Worm (Caenorhabditis elegans) whole organism, L2 larva: ENCODE measurements around the gene tomm-22.
A peak's percentile ranks its signal among the peaks of the same experiment; 100 is the strongest.

Source experiments
- C34F6.9 ChIP-seq: fragments of 150-350 bp; optimal IDR thresholded peaks from 2 replicates; lab custom pipeline; 2014; ENCODE audit warnings: missing biosample characterization, missing genetic modification characterization
- F13H6.1 ChIP-seq: sonication (generic microtip); optimal IDR thresholded peaks from 2 replicates; lab custom pipeline; 2016; ENCODE audit warnings: missing genetic modification characterization, missing compliant biosample characterization
- R02D3.7 ChIP-seq: fragments of 150-350 bp; optimal IDR thresholded peaks from 2 replicates; lab custom pipeline; 2014; ENCODE audit warnings: missing biosample characterization, missing genetic modification characterization
- Y55F3AM.14 ChIP-seq: fragments of 200-800 bp; sonication (Bioruptor generic); optimal IDR thresholded peaks from 2 replicates; lab custom pipeline; 2018; ENCODE audit warnings: mild to moderate bottlenecking, missing genetic modification characterization, missing compliant biosample characterization
- alr-1 ChIP-seq: fragments of 150-350 bp; optimal IDR thresholded peaks from 2 replicates; lab custom pipeline; 2014; ENCODE audit warnings: missing biosample characterization, missing genetic modification characterization
- blmp-1 ChIP-seq: sonication (generic microtip); optimal IDR thresholded peaks from 2 replicates; lab custom pipeline; 2017; ENCODE audit warnings: missing genetic modification characterization, mild to moderate bottlenecking, missing compliant biosample characterization, antibody characterized with exemption, moderate library complexity; ENCODE audit not compliant: insufficient read depth
- ceh-16 ChIP-seq: fragments of 150-350 bp; optimal IDR thresholded peaks from 2 replicates; lab custom pipeline; 2014; ENCODE audit warnings: missing biosample characterization, missing genetic modification characterization
- ceh-82 ChIP-seq: fragments of 150-350 bp; optimal IDR thresholded peaks from 2 replicates; lab custom pipeline; 2014; ENCODE audit warnings: missing biosample characterization, missing genetic modification characterization
- crh-2 ChIP-seq: sonication (generic microtip); optimal IDR thresholded peaks from 2 replicates; lab custom pipeline; 2017; ENCODE audit warnings: missing biosample characterization, missing genetic modification characterization
- dmd-4 ChIP-seq: sonication (generic microtip); optimal IDR thresholded peaks from 2 replicates; lab custom pipeline; 2017; ENCODE audit warnings: missing biosample characterization, missing genetic modification characterization
- elt-1 ChIP-seq: fragments of 150-350 bp; optimal IDR thresholded peaks from 2 replicates; lab custom pipeline; 2014; ENCODE audit warnings: missing biosample characterization, missing genetic modification characterization
- elt-3 ChIP-seq: sonication (generic microtip); optimal IDR thresholded peaks from 2 replicates; lab custom pipeline; 2017; ENCODE audit warnings: missing biosample characterization, missing genetic modification characterization
- fos-1 ChIP-seq: fragments of 150-350 bp; optimal IDR thresholded peaks from 2 replicates; lab custom pipeline; 2014; ENCODE audit warnings: missing biosample characterization, missing genetic modification characterization
- gmeb-1 ChIP-seq: fragments of 150-350 bp; optimal IDR thresholded peaks from 2 replicates; lab custom pipeline; 2014; ENCODE audit warnings: missing biosample characterization, missing genetic modification characterization
- lin-11 ChIP-seq: fragments of 150-350 bp; sonication (generic microtip); optimal IDR thresholded peaks from 2 replicates; lab custom pipeline; 2014; ENCODE audit warnings: missing biosample characterization, missing genetic modification characterization, inconsistent platforms, mixed read lengths
- lin-13 ChIP-seq: fragments of 150-350 bp; optimal IDR thresholded peaks from 2 replicates; lab custom pipeline; 2014; ENCODE audit warnings: missing biosample characterization, missing genetic modification reagents, missing genetic modification characterization
- lin-39 ChIP-seq: fragments of 150-350 bp; optimal IDR thresholded peaks from 2 replicates; lab custom pipeline; 2014; ENCODE audit warnings: missing biosample characterization, missing genetic modification reagents, missing genetic modification characterization
- lsy-2 ChIP-seq, 2 experiments: fragments of 150-350 bp in 1 of 2; sonication (generic microtip) in 1 of 2; optimal IDR thresholded peaks; 2 replicates each; lab custom pipeline; 2014 to 2017; ENCODE audit warnings: missing biosample characterization in 2 of 2, missing genetic modification characterization in 2 of 2
- mab-5 ChIP-seq: fragments of 150-350 bp; optimal IDR thresholded peaks from 2 replicates; lab custom pipeline; 2014; ENCODE audit warnings: missing biosample characterization, missing genetic modification characterization
- mbf-1 ChIP-seq: sonication (generic microtip); optimal IDR thresholded peaks from 2 replicates; lab custom pipeline; 2017; ENCODE audit warnings: missing biosample characterization, missing genetic modification characterization
- nhr-11 ChIP-seq: fragments of 150-350 bp; optimal IDR thresholded peaks from 2 replicates; lab custom pipeline; 2014; ENCODE audit warnings: missing biosample characterization, missing genetic modification characterization
- nhr-12 ChIP-seq: fragments of 150-350 bp; optimal IDR thresholded peaks from 2 replicates; lab custom pipeline; 2014; ENCODE audit warnings: missing biosample characterization, missing genetic modification characterization
- nhr-129 ChIP-seq: fragments of 150-350 bp; optimal IDR thresholded peaks from 2 replicates; lab custom pipeline; 2014; ENCODE audit warnings: missing biosample characterization, missing genetic modification characterization
- nhr-25 ChIP-seq: fragments of 150-350 bp; sonication (generic microtip); optimal IDR thresholded peaks from 3 replicates; lab custom pipeline; 2014; ENCODE audit warnings: missing biosample characterization, missing genetic modification characterization
- nhr-6 ChIP-seq: fragments of 150-350 bp; optimal IDR thresholded peaks from 2 replicates; lab custom pipeline; 2014; ENCODE audit warnings: missing biosample characterization, missing genetic modification characterization
- nhr-77 ChIP-seq: fragments of 150-350 bp; optimal IDR thresholded peaks from 2 replicates; lab custom pipeline; 2014; ENCODE audit warnings: missing biosample characterization, missing genetic modification characterization
- peb-1 ChIP-seq: fragments of 150-350 bp; optimal IDR thresholded peaks from 2 replicates; lab custom pipeline; 2014; ENCODE audit warnings: missing biosample characterization, missing genetic modification characterization
- skn-1 ChIP-seq: sonication (generic microtip); optimal IDR thresholded peaks from 2 replicates; lab custom pipeline; 2017; ENCODE audit warnings: missing biosample characterization, missing genetic modification characterization
- sma-3 ChIP-seq: sonication (generic microtip); optimal IDR thresholded peaks from 2 replicates; lab custom pipeline; 2016; ENCODE audit warnings: missing genetic modification reagents, missing genetic modification characterization, missing compliant biosample characterization
- unc-39 ChIP-seq: fragments of 150-350 bp; optimal IDR thresholded peaks from 2 replicates; lab custom pipeline; 2014; ENCODE audit warnings: missing biosample characterization, missing genetic modification characterization
- unc-55 ChIP-seq: fragments of 150-350 bp; sonication (generic microtip); optimal IDR thresholded peaks from 3 replicates; lab custom pipeline; 2014; ENCODE audit warnings: missing biosample characterization, missing genetic modification reagents, missing genetic modification characterization
- unc-62 ChIP-seq: fragments of 150-350 bp; optimal IDR thresholded peaks from 2 replicates; lab custom pipeline; 2014; ENCODE audit warnings: missing biosample characterization, missing genetic modification reagents, missing genetic modification characterization
- zag-1 ChIP-seq: fragments of 150-350 bp; optimal IDR thresholded peaks from 2 replicates; lab custom pipeline; 2014; ENCODE audit warnings: missing biosample characterization, missing genetic modification characterization
- ztf-1 ChIP-seq: fragments of 200-800 bp; sonication (Bioruptor generic); conservative IDR thresholded peaks from 2 replicates; pipeline ENCODE4 v1.3.6; 2022; ENCODE audit warnings: missing genetic modification characterization, missing compliant biosample characterization
- ztf-11 ChIP-seq: sonication (generic microtip); optimal IDR thresholded peaks from 2 replicates; lab custom pipeline; 2017; ENCODE audit warnings: missing biosample characterization, missing genetic modification characterization

Gene tomm-22

ce11 chrII:475890-476420 is 5.7 kb upstream of the tomm-22 start, which contains the start of gene nsun-1:
nsun-1 (minus strand) TSS chrII:475940.
- TF ChIP-seq elt-3 (tag; lab: Kevin White, UChicago) (no peak), F13H6.1 (tag; lab: Kevin White, UChicago) (peak; percentile 35), lsy-2 (tag; optimal IDR thresholded peaks at IDR 0.05; lab: Kevin White, UChicago) (peak in 1 of 2 experiments; percentile 55), blmp-1 (no peak), mbf-1 (tag; lab: Kevin White, UChicago) (no peak), nhr-129 (tag; lab: Kevin White, UChicago) (peak; percentile 46), crh-2 (tag; lab: Kevin White, UChicago) (no peak), ztf-1 (no peak), unc-62 (GFP tag; lab: Kevin White, UChicago) (no peak), gmeb-1 (tag; lab: Kevin White, UChicago) (peak; percentile 41), lin-11 (tag; lab: Kevin White, UChicago) (peak; percentile 25), sma-3 (GFP tag; lab: Kevin White, UChicago) (peak; percentile 27), unc-55 (GFP tag; lab: Kevin White, UChicago) (peak; percentile 75), lin-39 (tag; lab: Kevin White, UChicago) (no peak), nhr-12 (tag; lab: Kevin White, UChicago) (no peak), R02D3.7 (tag; lab: Kevin White, UChicago) (no peak), fos-1 (tag; lab: Kevin White, UChicago) (peak; percentile 34), peb-1 (tag; lab: Kevin White, UChicago) (no peak), lin-13 (GFP tag; lab: Kevin White, UChicago) (peak; percentile 32), C34F6.9 (tag; lab: Kevin White, UChicago) (peak; percentile 70), Y55F3AM.14 (GFP tag; lab: Kevin White, UChicago) (no peak)

ce11 chrII:475312-475711 is 5.0 kb upstream of the tomm-22 start:
- TF ChIP-seq zag-1 (tag; lab: Kevin White, UChicago) (no peak), Y55F3AM.14 (GFP tag; lab: Kevin White, UChicago) (no peak), ceh-82 (no peak), unc-39 (no peak), elt-3 (tag; lab: Kevin White, UChicago) (no peak), nhr-6 (no peak), nhr-129 (tag; lab: Kevin White, UChicago) (no peak)

ce11 chrII:473203-473602 is 2.9 kb upstream of the tomm-22 start, which contains the start of gene W07E6.5:
W07E6.5 (plus strand) TSS chrII:473503.
- TF ChIP-seq lin-11 (tag; lab: Kevin White, UChicago) = no peak
- TF ChIP-seq dmd-4 (tag; lab: Kevin White, UChicago) = no peak
- TF ChIP-seq unc-39 = no peak
- no peak for TF ChIP-seq ztf-11
- no peak for TF ChIP-seq skn-1 (tag; lab: Kevin White, UChicago)
- TF ChIP-seq C34F6.9 (tag; lab: Kevin White, UChicago) = no peak
- TF ChIP-seq ztf-1 = no peak
- no peak for TF ChIP-seq ceh-82
- TF ChIP-seq R02D3.7 (tag; lab: Kevin White, UChicago) = no peak
- TF ChIP-seq gmeb-1 (tag; lab: Kevin White, UChicago) = no peak
- no peak for TF ChIP-seq Y55F3AM.14 (GFP tag; lab: Kevin White, UChicago)
- no peak for TF ChIP-seq nhr-11 (tag; lab: Kevin White, UChicago)
- no peak for TF ChIP-seq sma-3 (GFP tag; lab: Kevin White, UChicago)
- no peak for TF ChIP-seq lin-13 (GFP tag; lab: Kevin White, UChicago)

- TF ChIP-seq blmp-1 (no peak), Y55F3AM.14 (GFP tag; lab: Kevin White, UChicago) (no peak), dmd-4 (tag; lab: Kevin White, UChicago) (no peak), unc-55 (GFP tag; lab: Kevin White, UChicago) (no peak), unc-62 (GFP tag; lab: Kevin White, UChicago) (no peak), mab-5 (tag; lab: Kevin White, UChicago) (no peak), alr-1 (tag; lab: Kevin White, UChicago) (no peak), nhr-77 (tag; lab: Kevin White, UChicago) (no peak), ztf-1 (no peak), nhr-25 (no peak), ceh-16 (no peak), C34F6.9 (tag; lab: Kevin White, UChicago) (no peak), elt-1 (tag; lab: Kevin White, UChicago) (no peak), R02D3.7 (tag; lab: Kevin White, UChicago) (no peak)
Observed at ce11 chrII:467265-467664, 3.0 kb downstream of the tomm-22 start, which contains the start of gene nfyb-1. nfyb-1 (minus strand) TSS chrII:467365.
